Worm (Caenorhabditis elegans) whole organism, midembryonic: ENCODE data around the gene ZK512.11.
A peak's percentile ranks its signal among the peaks of the same experiment; 100 is the strongest.

ENCODE experiments used
- T22C8.4 ChIP-seq: fragments of 200-800 bp; sonication (Bioruptor generic); IDR thresholded peaks from 2 replicates; pipeline ENCODE4 v1.3.6; 2022; ENCODE audit warnings: missing genetic modification characterization, missing compliant biosample characterization
- cog-1 ChIP-seq: sonication (generic microtip); optimal IDR thresholded peaks from 2 replicates; lab custom pipeline; 2016; ENCODE audit warnings: missing genetic modification characterization, missing compliant biosample characterization
- flt-1 ChIP-seq: fragments of 200-800 bp; sonication (Bioruptor generic); IDR thresholded peaks from 2 replicates; pipeline ENCODE4 v1.3.6; 2022; ENCODE audit warnings: missing genetic modification characterization, missing compliant biosample characterization
- klf-2 ChIP-seq: fragments of 200-800 bp; sonication (Bioruptor generic); conservative IDR thresholded peaks from 2 replicates; pipeline ENCODE4 v1.3.6; 2022; ENCODE audit warnings: missing genetic modification reagents, missing genetic modification characterization, missing compliant biosample characterization
- med-1 ChIP-seq: sonication (generic microtip); optimal IDR thresholded peaks from 2 replicates; lab custom pipeline; 2017; ENCODE audit warnings: missing genetic modification characterization, mild to moderate bottlenecking, missing compliant biosample characterization, antibody characterized with exemption, missing genetic modification reagents; ENCODE audit not compliant: insufficient read depth
- ref-1 ChIP-seq: fragments of 200-800 bp; sonication (Bioruptor generic); conservative IDR thresholded peaks from 2 replicates; pipeline ENCODE4 v1.3.6; 2022; ENCODE audit warnings: missing genetic modification reagents, missing genetic modification characterization, missing compliant biosample characterization
- tab-1 ChIP-seq: fragments of 200-800 bp; sonication (Bioruptor generic); IDR thresholded peaks from 2 replicates; pipeline ENCODE4 v1.3.6; 2022; ENCODE audit warnings: missing genetic modification characterization, missing compliant biosample characterization
- ztf-23 ChIP-seq: fragments of 200-800 bp; sonication (Bioruptor generic); IDR thresholded peaks from 2 replicates; pipeline ENCODE4 v1.3.6; 2022; ENCODE audit warnings: missing genetic modification reagents, missing genetic modification characterization, missing compliant biosample characterization
- ztf-29 ChIP-seq: fragments of 200-800 bp; sonication (Bioruptor generic); IDR thresholded peaks from 2 replicates; pipeline ENCODE4 v1.3.6; 2022; ENCODE audit warnings: missing genetic modification reagents, missing genetic modification characterization, missing compliant biosample characterization

ZK512.11 gene

ce11 chrIII:9114076-9114475, 29.9 kb upstream of the ZK512.11 start:
- TF ChIP-seq T22C8.4 (GFP tag; lab: Robert Waterston, UW) (no peak), flt-1 (GFP tag; lab: Robert Waterston, UW) (peak; percentile 44; the same call in 1 of the 2 replicates)

ce11 chrIII:9114649-9115048, 29.4 kb upstream of the ZK512.11 start, which contains the start of gene ZK512.1:
Gene ZK512.1 (plus strand): TSS chrIII:9114949.
- TF ChIP-seq cog-1 (no peak), med-1 (GFP tag; lab: Kevin White, UChicago) (no peak), T22C8.4 (GFP tag; lab: Robert Waterston, UW) (no peak), ref-1 (GFP tag; lab: Robert Waterston, UW) (no peak), tab-1 (GFP tag; lab: Robert Waterston, UW) (no peak), flt-1 (GFP tag; lab: Robert Waterston, UW) (no peak), ztf-23 (GFP tag; lab: Robert Waterston, UW) (no peak), klf-2 (GFP tag; lab: Robert Waterston, UW) (no peak), ztf-29 (GFP tag; lab: Robert Waterston, UW) (no peak)

- no peak for TF ChIP-seq flt-1 (GFP tag; lab: Robert Waterston, UW)
- TF ChIP-seq ztf-29 (GFP tag; lab: Robert Waterston, UW), result no peak
- TF ChIP-seq ref-1 (GFP tag; lab: Robert Waterston, UW), result no peak
- TF ChIP-seq med-1 (GFP tag; lab: Kevin White, UChicago), result no peak
- no peak for TF ChIP-seq T22C8.4 (GFP tag; lab: Robert Waterston, UW)
- no peak for TF ChIP-seq klf-2 (GFP tag; lab: Robert Waterston, UW)
- TF ChIP-seq cog-1, result no peak
- no peak for TF ChIP-seq tab-1 (GFP tag; lab: Robert Waterston, UW)
- no peak for TF ChIP-seq ztf-23 (GFP tag; lab: Robert Waterston, UW)
These were observed 28.3 kb upstream of the ZK512.11 start for ce11 chrIII:9115745-9116144.

- TF ChIP-seq cog-1 (no peak), ref-1 (GFP tag; lab: Robert Waterston, UW) (no peak), ztf-23 (GFP tag; lab: Robert Waterston, UW) (no peak), klf-2 (GFP tag; lab: Robert Waterston, UW) (no peak), med-1 (GFP tag; lab: Kevin White, UChicago) (no peak)
These were observed 25.6 kb upstream of the ZK512.11 start, which contains the start of gene grl-11 for ce11 chrIII:9118314-9118850. Gene grl-11 (minus strand): TSS chrIII:9118364.

ce11 chrIII:9118921-9119606, 24.9 kb upstream of the ZK512.11 start, which contains the start of gene ced-11:
Gene ced-11 (plus strand): TSS chrIII:9119556.
- TF ChIP-seq cog-1, result no peak
- no peak for TF ChIP-seq ref-1 (GFP tag; lab: Robert Waterston, UW)
- no peak for TF ChIP-seq klf-2 (GFP tag; lab: Robert Waterston, UW)
- TF ChIP-seq ztf-29 (GFP tag; lab: Robert Waterston, UW), result no peak
- no peak for TF ChIP-seq ztf-23 (GFP tag; lab: Robert Waterston, UW)
- no peak for TF ChIP-seq flt-1 (GFP tag; lab: Robert Waterston, UW)
- no peak for TF ChIP-seq T22C8.4 (GFP tag; lab: Robert Waterston, UW)
- TF ChIP-seq med-1 (GFP tag; lab: Kevin White, UChicago), result no peak
- no peak for TF ChIP-seq tab-1 (GFP tag; lab: Robert Waterston, UW)

ce11 chrIII:9125789-9126304, 18.2 kb upstream of the ZK512.11 start, which contains the start of gene sec-16A.1:
Gene sec-16A.1 (plus strand): TSS chrIII:9125839.
- TF ChIP-seq tab-1 (GFP tag; lab: Robert Waterston, UW), result no peak
- TF ChIP-seq ztf-23 (GFP tag; lab: Robert Waterston, UW), result no peak
- no peak for TF ChIP-seq med-1 (GFP tag; lab: Kevin White, UChicago)
- TF ChIP-seq cog-1, result no peak
- TF ChIP-seq ztf-29 (GFP tag; lab: Robert Waterston, UW), result no peak
- no peak for TF ChIP-seq klf-2 (GFP tag; lab: Robert Waterston, UW)
- no peak for TF ChIP-seq T22C8.4 (GFP tag; lab: Robert Waterston, UW)
- TF ChIP-seq ref-1 (GFP tag; lab: Robert Waterston, UW), result no peak
- no peak for TF ChIP-seq flt-1 (GFP tag; lab: Robert Waterston, UW)

- TF ChIP-seq ztf-29 (GFP tag; lab: Robert Waterston, UW), result no peak
- TF ChIP-seq cog-1, result no peak
- TF ChIP-seq ref-1 (GFP tag; lab: Robert Waterston, UW), result no peak
- TF ChIP-seq flt-1 (GFP tag; lab: Robert Waterston, UW), result no peak
- TF ChIP-seq T22C8.4 (GFP tag; lab: Robert Waterston, UW), result no peak
- no peak for TF ChIP-seq ztf-23 (GFP tag; lab: Robert Waterston, UW)
- TF ChIP-seq tab-1 (GFP tag; lab: Robert Waterston, UW), result no peak
- no peak for TF ChIP-seq klf-2 (GFP tag; lab: Robert Waterston, UW)
These were observed 13.4 kb upstream of the ZK512.11 start, which contains the start of gene ZK512.10 for ce11 chrIII:9130588-9130987. Gene ZK512.10 (plus strand): TSS chrIII:9130888.

- TF ChIP-seq flt-1 (GFP tag; lab: Robert Waterston, UW), result no peak
- TF ChIP-seq cog-1, result no peak
- TF ChIP-seq tab-1 (GFP tag; lab: Robert Waterston, UW), result no peak
- no peak for TF ChIP-seq med-1 (GFP tag; lab: Kevin White, UChicago)
- TF ChIP-seq ztf-29 (GFP tag; lab: Robert Waterston, UW), result no peak
- TF ChIP-seq ztf-23 (GFP tag; lab: Robert Waterston, UW), result no peak
- TF ChIP-seq T22C8.4 (GFP tag; lab: Robert Waterston, UW), result no peak
- TF ChIP-seq klf-2 (GFP tag; lab: Robert Waterston, UW), result no peak
- TF ChIP-seq ref-1 (GFP tag; lab: Robert Waterston, UW), result no peak
These were observed 7.4 kb upstream of the ZK512.11 start, which contains the start of gene eat-4 for ce11 chrIII:9136587-9136986. Gene eat-4 (plus strand): TSS chrIII:9136887.
